Worm (Caenorhabditis elegans): Measurements from ENCODE around the gene pck-1.

DNA sequence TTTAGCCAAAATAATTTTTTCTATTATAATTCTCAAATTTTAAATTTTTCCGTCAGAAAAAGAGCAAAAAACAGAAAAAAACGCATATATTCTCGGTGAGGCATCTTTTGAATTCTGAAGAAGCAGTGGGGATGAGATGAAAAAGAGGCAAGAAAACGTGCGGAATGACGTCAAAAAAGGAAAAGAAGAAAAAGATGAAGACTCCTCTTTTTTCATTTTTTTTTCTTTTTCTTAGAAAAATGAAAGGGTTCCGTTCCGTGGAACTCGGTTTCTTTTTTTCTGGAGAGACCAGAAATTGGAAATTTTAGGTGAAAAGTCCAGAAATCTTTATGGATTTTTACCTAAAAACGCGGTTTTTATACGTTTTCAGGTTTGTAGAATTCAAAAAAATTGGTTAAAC, 35.7 kb downstream of the pck-1 start:
- TF ChIP-seq unc-62 (GFP tag; optimal IDR thresholded peaks at IDR 0.05) (no peak), ceh-82 (tag; optimal IDR thresholded peaks at IDR 0.05) (no peak), nhr-237 (tag; optimal IDR thresholded peaks at IDR 0.05) (no peak), ZK546.5 (tag; optimal IDR thresholded peaks at IDR 0.05) (no peak), daf-12 (tag; optimal IDR thresholded peaks at IDR 0.05) (no peak), ama-1 (optimal IDR thresholded peaks at IDR 0.05) (no peak), fos-1 (tag; optimal IDR thresholded peaks at IDR 0.05) (no peak), fkh-2 (tag; optimal IDR thresholded peaks at IDR 0.05) (no peak), pqm-1 (tag; optimal IDR thresholded peaks at IDR 0.05) (no peak), lin-39 (tag; optimal IDR thresholded peaks at IDR 0.05) (no peak), ztf-11 (tag; optimal IDR thresholded peaks at IDR 0.05) (no peak), nhr-28 (tag; optimal IDR thresholded peaks at IDR 0.05) (no peak), nhr-76 (tag; optimal IDR thresholded peaks at IDR 0.05) (no peak)

All from whole organism, L3 larva.